Worm (Caenorhabditis elegans): ENCODE results near the gene D1025.10.

- TF ChIP-seq ama-1 (optimal IDR thresholded peaks at IDR 0.05) (no peak), ceh-13 (GFP tag; optimal IDR thresholded peaks at IDR 0.05) (no peak), hmbx-1 (tag; optimal IDR thresholded peaks at IDR 0.05) (no peak), hmg-4 (GFP tag; optimal IDR thresholded peaks at IDR 0.05) (no peak), scrt-1 (GFP tag; IDR thresholded peaks at IDR 0.05) (no peak), F13C5.2 (tag; optimal IDR thresholded peaks at IDR 0.05) (no peak), pes-1 (GFP tag; IDR thresholded peaks at IDR 0.05) (no peak), flt-1 (GFP tag; IDR thresholded peaks at IDR 0.05) (no peak), B0310.2 (tag; optimal IDR thresholded peaks at IDR 0.05) (no peak), tbx-37 (GFP tag; conservative IDR thresholded peaks at IDR 0.05) (no peak), tra-4 (tag; optimal IDR thresholded peaks at IDR 0.05) (no peak), ets-7 (tag; optimal IDR thresholded peaks at IDR 0.05) (no peak), tbx-11 (GFP tag; IDR thresholded peaks at IDR 0.05) (no peak)
Measured at ce11 chrX:14487333-14487732, 29.3 kb upstream of the D1025.10 start.
